Worm (Caenorhabditis elegans): ENCODE results near the gene nrde-3.

DNA sequence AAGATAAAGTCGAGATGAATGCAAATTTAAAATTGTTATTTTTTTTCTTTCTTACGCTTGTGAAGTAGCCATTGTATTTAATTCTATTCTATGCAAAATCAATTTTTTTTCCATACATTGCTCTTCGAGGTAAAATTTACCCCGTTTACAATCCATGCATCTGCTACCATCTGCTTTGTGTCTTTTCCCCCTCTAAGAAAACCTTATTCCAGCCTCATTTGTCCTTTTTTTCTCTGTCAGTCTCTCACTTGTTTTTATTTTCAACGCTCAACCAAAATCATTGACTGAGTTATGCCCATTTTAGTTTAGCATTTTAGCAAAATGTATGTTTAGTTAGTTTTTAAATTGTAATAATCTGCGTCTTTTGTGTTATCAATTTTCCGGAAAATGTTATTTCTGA is 2.1 kb upstream of the nrde-3 start:
- TF ChIP-seq zag-1 (tag; optimal IDR thresholded peaks at IDR 0.05) (no peak), aly-2 (tag; optimal IDR thresholded peaks at IDR 0.05) (no peak), ztf-4 (tag; optimal IDR thresholded peaks at IDR 0.05) (no peak), unc-30 (tag; optimal IDR thresholded peaks at IDR 0.05) (no peak)
